Worm (Caenorhabditis elegans) whole organism, L4 larva: Measurements from ENCODE around the gene Y43F8C.9.
A peak's percentile ranks its signal among the peaks of the same experiment; 100 is the strongest.

Source experiments
- Y5F2A.4 ChIP-seq: fragments of 200-800 bp; sonication (Bioruptor generic); optimal IDR thresholded peaks from 2 replicates; lab custom pipeline; 2018; ENCODE audit warnings: mild to moderate bottlenecking, missing genetic modification characterization, missing compliant biosample characterization
- ceh-28 ChIP-seq: fragments of 150-350 bp; optimal IDR thresholded peaks from 2 replicates; lab custom pipeline; 2014; ENCODE audit warnings: missing biosample characterization, missing genetic modification reagents, missing genetic modification characterization
- dmd-6 ChIP-seq: fragments of 200-800 bp; sonication (Bioruptor generic); IDR thresholded peaks from 2 replicates; pipeline ENCODE4 v1.3.6; 2022; ENCODE audit warnings: missing genetic modification reagents, missing genetic modification characterization, missing compliant biosample characterization
- mdt-29 ChIP-seq: fragments of 200-800 bp; sonication (Bioruptor generic); IDR thresholded peaks from 2 replicates; pipeline ENCODE4 v1.3.6; 2022; ENCODE audit warnings: missing genetic modification reagents, missing genetic modification characterization, missing compliant biosample characterization
- rbr-2 ChIP-seq: sonication (generic microtip); optimal IDR thresholded peaks from 2 replicates; lab custom pipeline; 2016; ENCODE audit warnings: missing genotype, missing genetic modification characterization, missing compliant biosample characterization
- sdz-12 ChIP-seq: fragments of 200-800 bp; sonication (Bioruptor generic); optimal IDR thresholded peaks from 2 replicates; lab custom pipeline; 2018; ENCODE audit warnings: mild to moderate bottlenecking, missing genetic modification characterization, missing compliant biosample characterization
- zip-2 ChIP-seq: fragments of 150-350 bp; optimal IDR thresholded peaks from 2 replicates; lab custom pipeline; 2014; ENCODE audit warnings: missing biosample characterization, missing genetic modification characterization

Gene Y43F8C.9

DNA sequence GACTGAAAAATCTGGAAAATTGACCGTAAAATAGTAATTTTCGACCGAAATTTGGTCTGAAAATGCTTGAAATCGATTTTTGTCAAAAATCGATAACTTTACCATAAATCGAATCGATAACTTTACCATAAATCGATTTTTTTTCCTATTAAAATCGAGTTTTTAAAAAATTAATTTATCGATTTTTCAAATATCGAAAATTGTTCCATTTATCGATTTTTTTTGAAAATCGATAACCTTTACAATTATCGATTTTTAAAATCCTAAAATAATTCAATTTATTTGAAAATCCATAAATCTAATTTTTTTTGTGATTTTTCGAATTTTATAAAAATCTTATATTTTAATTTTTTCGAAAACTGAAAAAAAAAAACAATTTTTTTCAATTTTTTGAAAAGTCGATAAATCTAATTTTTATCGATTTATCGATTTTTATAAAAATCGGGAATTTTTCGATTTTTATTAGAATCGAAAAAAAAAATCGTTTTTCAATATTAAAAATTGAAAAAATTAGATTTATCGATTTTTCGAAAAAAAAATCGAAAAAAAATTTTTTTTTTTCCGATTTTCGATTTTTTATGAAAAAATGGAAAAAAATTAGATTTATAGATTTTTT, 45.5 kb downstream of the Y43F8C.9 start:
- TF ChIP-seq sdz-12 (GFP tag; lab: Kevin White, UChicago) (no peak), ceh-28 (peak; percentile 88)
- TF ChIP-seq, all 104 proteins: peak for 1

DNA sequence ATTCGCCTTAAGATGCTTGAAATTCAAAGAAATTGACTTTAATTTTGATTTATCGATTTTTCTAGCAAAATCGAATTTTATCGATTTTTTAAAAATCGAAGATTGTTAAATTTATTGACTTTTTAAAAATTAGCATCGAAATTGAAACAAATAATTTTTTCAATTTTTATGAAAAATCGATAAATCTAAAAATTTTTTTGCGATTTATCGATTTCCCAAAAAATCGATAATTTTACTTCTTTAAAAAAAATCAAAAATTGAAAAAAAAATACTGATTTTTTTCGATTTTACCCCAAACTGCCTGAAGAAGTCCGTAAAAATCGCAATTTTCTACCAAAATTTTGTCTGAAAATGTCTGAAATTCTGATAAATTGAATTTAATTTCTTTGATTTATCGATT, 46.0 kb downstream of the Y43F8C.9 start:
- no peak for TF ChIP-seq mdt-29
- TF ChIP-seq Y5F2A.4 (GFP tag; lab: Kevin White, UChicago) = no peak
- TF ChIP-seq dmd-6 (GFP tag; lab: Robert Waterston, UW) = no peak
- TF ChIP-seq zip-2 (tag; lab: Kevin White, UChicago) = no peak
- peak; percentile 74 for TF ChIP-seq ceh-28
- no peak for TF ChIP-seq rbr-2 (tag; lab: Kevin White, UChicago)
